Fruit fly (Drosophila melanogaster) whole organism, adult: ENCODE data around the gene Mrp5.
A peak's percentile ranks its signal among the peaks of the same experiment; 100 is the strongest.

Experiments
- CG11617 ChIP-seq: fragments of 200-800 bp; sonication (Bioruptor generic); optimal IDR thresholded peaks from 2 replicates; lab custom pipeline; 2017; ENCODE audit warnings: mild to moderate bottlenecking, missing biosample characterization, missing genetic modification reagents, missing genetic modification characterization
- CG7045 ChIP-seq: fragments of 200-800 bp; sonication (Bioruptor generic); optimal IDR thresholded peaks from 2 replicates; lab custom pipeline; 2017; ENCODE audit warnings: missing biosample characterization, mild to moderate bottlenecking, missing genetic modification characterization
- Clk ChIP-seq: fragments of 200-800 bp; sonication (Bioruptor generic); optimal IDR thresholded peaks from 2 replicates; lab custom pipeline; 2017; ENCODE audit warnings: missing biosample characterization, missing genetic modification characterization
- Hr96 ChIP-seq: fragments of 200-800 bp; sonication (Bioruptor generic); optimal IDR thresholded peaks from 2 replicates; lab custom pipeline; 2016; ENCODE audit warnings: missing biosample characterization, missing genetic modification characterization
- bab1 ChIP-seq: fragments of 200-800 bp; sonication (Bioruptor generic); optimal IDR thresholded peaks from 3 replicates; lab custom pipeline; 2019; ENCODE audit warnings: missing biosample characterization, mild to moderate bottlenecking, missing genetic modification characterization, moderate library complexity
- cic ChIP-seq: fragments of 200-800 bp; sonication (Bioruptor generic); optimal IDR thresholded peaks from 2 replicates; lab custom pipeline; 2017; ENCODE audit warnings: missing biosample characterization, mild to moderate bottlenecking, missing genetic modification characterization, moderate library complexity
- kay ChIP-seq: fragments of 200-800 bp; sonication (Bioruptor generic); peaks from one replicate; lab custom pipeline; 2016; ENCODE audit warnings: missing biosample characterization, missing genetic modification characterization, borderline replicate concordance
- tj ChIP-seq: fragments of 200-800 bp; sonication (Bioruptor generic); optimal IDR thresholded peaks from 3 replicates; lab custom pipeline; 2017; ENCODE audit warnings: missing biosample characterization, mild to moderate bottlenecking, missing genetic modification characterization, moderate library complexity

DNA sequence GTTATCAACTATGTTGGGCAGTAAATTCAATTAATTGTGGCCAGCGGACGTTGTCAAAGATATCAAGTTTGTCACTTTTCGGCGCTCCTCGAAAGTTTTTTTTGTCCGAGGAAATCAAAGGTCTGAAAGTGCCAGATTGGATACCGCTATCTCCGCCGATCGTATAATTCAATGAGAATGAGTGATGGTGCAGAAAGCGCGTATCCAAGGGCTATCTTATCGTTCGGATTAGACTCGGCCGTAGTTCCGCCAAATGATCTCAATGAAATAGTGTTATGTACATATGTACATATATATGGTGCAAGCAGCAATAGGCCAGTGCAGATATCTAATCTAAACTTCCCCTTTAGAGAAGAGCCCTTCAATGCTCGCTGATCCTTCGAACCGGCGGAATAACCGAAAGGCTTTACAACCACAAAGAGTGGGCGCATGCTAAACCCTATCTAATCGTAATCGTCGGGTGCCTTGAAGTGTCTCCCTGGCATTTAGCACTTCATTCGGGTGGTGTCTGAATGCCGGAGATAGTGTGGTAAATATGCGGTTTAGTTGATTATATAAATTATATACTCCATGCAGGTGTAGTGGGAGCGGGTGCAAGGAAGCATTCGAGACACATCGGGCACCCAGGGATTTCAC is 2.3 kb downstream of the Mrp5 start:
- TF ChIP-seq tj (no peak), kay (no peak), Clk (no peak), Hr96 (no peak), CG11617 (GFP tag; lab: Kevin White, UChicago) (no peak), CG7045 (GFP tag; lab: Kevin White, UChicago) (no peak), cic (GFP tag; lab: Kevin White, UChicago) (peak; percentile 90), bab1 (GFP tag; lab: Kevin White, UChicago) (no peak)
